Worm (Caenorhabditis elegans): ENCODE results near the gene Y46G5A.39.

DNA sequence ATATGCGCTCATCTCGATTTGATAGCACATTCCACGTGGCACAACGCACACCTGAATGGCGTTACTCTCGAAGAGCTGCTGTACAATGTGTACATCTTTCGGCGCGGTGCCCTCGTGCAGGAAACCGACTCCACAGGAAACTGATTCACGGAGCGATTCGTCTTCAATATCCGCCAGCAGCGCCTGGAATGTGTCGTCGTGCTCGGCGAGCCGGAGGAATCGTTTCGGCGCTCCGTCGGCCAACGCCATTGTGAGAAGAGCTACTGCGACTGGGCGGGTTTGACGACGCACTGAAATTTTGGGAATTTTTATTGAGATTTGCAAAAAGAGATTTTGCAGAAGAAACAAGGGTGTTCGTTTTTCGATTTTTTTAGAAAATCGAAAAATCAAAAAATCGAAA lies 23.7 kb downstream of the Y46G5A.39 start:
- no peak for TF ChIP-seq nhr-28 (tag; optimal IDR thresholded peaks at IDR 0.05)
- no peak for TF ChIP-seq zip-8 (tag; optimal IDR thresholded peaks at IDR 0.05)
- TF ChIP-seq ceh-43 (GFP tag; optimal IDR thresholded peaks at IDR 0.05), result no peak
- no peak for TF ChIP-seq ham-2 (GFP tag; optimal IDR thresholded peaks at IDR 0.05)
- TF ChIP-seq lin-13 (tag; optimal IDR thresholded peaks at IDR 0.05), result no peak
- TF ChIP-seq sem-2 (GFP tag; optimal IDR thresholded peaks at IDR 0.05), result no peak

Data from whole organism, mixed stage, embryonic.